Worm (Caenorhabditis elegans) whole organism, midembryonic: ENCODE data around the gene prp-40.

Experiments used
- T22C8.4 ChIP-seq: fragments of 200-800 bp; sonication (Bioruptor generic); IDR thresholded peaks from 2 replicates; pipeline ENCODE4 v1.3.6; 2022; ENCODE audit warnings: missing genetic modification characterization, missing compliant biosample characterization
- cog-1 ChIP-seq: sonication (generic microtip); optimal IDR thresholded peaks from 2 replicates; lab custom pipeline; 2016; ENCODE audit warnings: missing genetic modification characterization, missing compliant biosample characterization
- flt-1 ChIP-seq: fragments of 200-800 bp; sonication (Bioruptor generic); IDR thresholded peaks from 2 replicates; pipeline ENCODE4 v1.3.6; 2022; ENCODE audit warnings: missing genetic modification characterization, missing compliant biosample characterization
- klf-2 ChIP-seq: fragments of 200-800 bp; sonication (Bioruptor generic); conservative IDR thresholded peaks from 2 replicates; pipeline ENCODE4 v1.3.6; 2022; ENCODE audit warnings: missing genetic modification reagents, missing genetic modification characterization, missing compliant biosample characterization
- med-1 ChIP-seq: sonication (generic microtip); optimal IDR thresholded peaks from 2 replicates; lab custom pipeline; 2017; ENCODE audit warnings: missing genetic modification characterization, mild to moderate bottlenecking, missing compliant biosample characterization, antibody characterized with exemption, missing genetic modification reagents; ENCODE audit not compliant: insufficient read depth
- ref-1 ChIP-seq: fragments of 200-800 bp; sonication (Bioruptor generic); conservative IDR thresholded peaks from 2 replicates; pipeline ENCODE4 v1.3.6; 2022; ENCODE audit warnings: missing genetic modification reagents, missing genetic modification characterization, missing compliant biosample characterization
- tab-1 ChIP-seq: fragments of 200-800 bp; sonication (Bioruptor generic); IDR thresholded peaks from 2 replicates; pipeline ENCODE4 v1.3.6; 2022; ENCODE audit warnings: missing genetic modification characterization, missing compliant biosample characterization
- ztf-23 ChIP-seq: fragments of 200-800 bp; sonication (Bioruptor generic); IDR thresholded peaks from 2 replicates; pipeline ENCODE4 v1.3.6; 2022; ENCODE audit warnings: missing genetic modification reagents, missing genetic modification characterization, missing compliant biosample characterization
- ztf-29 ChIP-seq: fragments of 200-800 bp; sonication (Bioruptor generic); IDR thresholded peaks from 2 replicates; pipeline ENCODE4 v1.3.6; 2022; ENCODE audit warnings: missing genetic modification reagents, missing genetic modification characterization, missing compliant biosample characterization

The prp-40 gene

DNA sequence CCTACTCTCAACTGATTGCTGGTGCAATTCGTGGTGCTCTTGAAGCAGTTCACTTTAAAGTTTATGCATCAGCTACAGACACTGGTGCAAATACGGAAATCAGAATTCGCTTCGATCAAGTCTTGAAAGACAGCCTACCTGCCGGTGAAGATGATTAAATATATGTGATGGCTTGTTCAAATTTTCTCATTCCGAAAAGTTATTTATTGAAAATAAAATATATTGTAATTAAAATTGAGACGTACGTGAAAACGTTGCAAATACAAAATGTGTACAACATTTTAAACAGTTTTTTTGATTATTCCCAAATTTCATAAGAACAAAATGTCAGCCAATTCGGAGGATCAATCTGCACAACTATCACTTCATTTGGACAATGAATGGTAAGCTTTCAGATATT lies 5.0 kb downstream of the prp-40 start, which contains the start of gene ZK1098.6:
Gene ZK1098.6 (plus strand): TSS at position 301 of the 400 bp plus-strand sequence.
- TF ChIP-seq T22C8.4 (GFP tag; lab: Robert Waterston, UW) = no peak
- TF ChIP-seq klf-2 (GFP tag; lab: Robert Waterston, UW) = no peak
- no peak for TF ChIP-seq med-1 (GFP tag; lab: Kevin White, UChicago)
- TF ChIP-seq ztf-23 (GFP tag; lab: Robert Waterston, UW) = no peak
- TF ChIP-seq ref-1 (GFP tag; lab: Robert Waterston, UW) = no peak
- no peak for TF ChIP-seq cog-1 (tag; lab: Kevin White, UChicago)
- TF ChIP-seq flt-1 (GFP tag; lab: Robert Waterston, UW) = no peak
- no peak for TF ChIP-seq ztf-29
- no peak for TF ChIP-seq tab-1 (GFP tag; lab: Robert Waterston, UW)

ce11 chrIII:9528824-9529223 lies 6.9 kb downstream of the prp-40 start, which contains the start of gene ZK1098.2:
TSS of gene ZK1098.2 (plus strand) at chrIII:9529159.
- TF ChIP-seq T22C8.4 (GFP tag; lab: Robert Waterston, UW) (peak; percentile 38; the same call in 1 of the 2 replicates), flt-1 (GFP tag; lab: Robert Waterston, UW) (no peak)

DNA sequence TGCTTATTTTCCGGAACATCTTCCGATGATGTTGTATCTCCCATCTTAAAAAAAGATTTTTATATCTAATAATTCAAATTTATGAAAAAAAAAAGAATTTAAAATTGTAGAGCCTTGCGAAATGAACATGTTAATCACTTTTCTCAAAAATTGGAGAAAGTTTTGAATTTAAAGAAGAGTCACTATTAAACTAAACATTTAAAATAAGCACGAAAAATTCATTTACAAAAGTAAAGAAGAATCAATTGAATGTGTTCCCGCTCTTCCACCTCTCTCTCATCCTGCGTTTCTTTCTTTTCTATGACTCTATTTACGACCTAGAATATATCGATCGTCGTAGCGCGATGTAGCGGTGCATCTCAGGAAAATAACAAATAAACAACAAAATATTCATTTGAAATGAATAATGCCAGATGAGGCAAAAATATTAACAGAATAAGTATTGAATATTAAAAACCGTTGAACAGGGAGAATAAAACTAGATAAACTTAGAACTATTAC lies 16.8 kb downstream of the prp-40 start, which contains the start of gene ZK1098.3:
Gene ZK1098.3 (minus strand): TSS at position 51 of the 501 bp plus-strand sequence.
- TF ChIP-seq ref-1 (GFP tag; lab: Robert Waterston, UW) (no peak), T22C8.4 (GFP tag; lab: Robert Waterston, UW) (peak; percentile 65; the same call in 1 of the 2 replicates)

DNA sequence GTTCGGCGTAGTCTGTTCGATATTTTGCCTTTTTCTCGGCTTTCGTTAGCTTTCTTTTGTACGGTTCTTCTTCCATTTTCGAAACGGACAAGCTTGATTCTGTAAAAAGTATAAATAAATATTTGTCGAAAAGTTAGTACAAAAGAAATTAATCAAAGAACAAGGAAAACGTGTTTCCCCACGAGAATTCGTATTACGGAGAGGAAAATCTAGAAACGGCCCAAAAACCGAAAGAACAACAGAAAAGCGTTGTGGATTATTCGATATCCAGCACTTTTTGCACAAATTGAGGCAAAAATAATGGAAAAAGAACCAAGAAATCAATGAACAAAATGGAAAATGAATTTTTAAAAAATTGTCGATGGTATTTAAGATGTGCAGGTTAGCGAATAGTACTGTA lies 20.4 kb downstream of the prp-40 start, which contains the start of gene mut-7:
Gene mut-7 (minus strand): TSS at position 101 of the 400 bp plus-strand sequence.
- no peak for TF ChIP-seq flt-1 (GFP tag; lab: Robert Waterston, UW)
- TF ChIP-seq ztf-29 = no peak
- no peak for TF ChIP-seq ztf-23 (GFP tag; lab: Robert Waterston, UW)

DNA sequence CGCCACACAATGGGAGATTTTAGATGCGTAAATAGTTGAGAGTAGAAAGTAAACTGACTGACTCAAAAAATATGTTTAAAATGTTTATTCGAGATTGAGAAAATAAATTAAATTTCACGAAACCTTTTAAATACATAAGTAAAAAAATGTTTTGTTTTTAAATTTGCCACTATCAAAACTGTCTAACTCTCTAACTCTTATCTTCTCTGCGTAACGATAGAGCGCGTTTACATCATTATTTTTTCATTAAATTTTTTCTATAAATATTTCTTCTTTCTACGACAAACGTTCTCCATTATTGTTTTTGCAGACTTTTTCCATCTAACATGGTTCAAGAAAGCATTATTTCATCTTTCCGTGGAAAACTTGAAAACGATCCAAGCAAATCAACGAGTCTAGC lies 20.9 kb downstream of the prp-40 start, which contains the start of gene eif-2Balpha:
Gene eif-2Balpha (plus strand): TSS at position 304 of the 400 bp plus-strand sequence.
- no peak for TF ChIP-seq klf-2 (GFP tag; lab: Robert Waterston, UW)
- no peak for TF ChIP-seq ref-1 (GFP tag; lab: Robert Waterston, UW)
- TF ChIP-seq tab-1 (GFP tag; lab: Robert Waterston, UW) = no peak
- TF ChIP-seq flt-1 (GFP tag; lab: Robert Waterston, UW) = no peak
- no peak for TF ChIP-seq T22C8.4 (GFP tag; lab: Robert Waterston, UW)
- no peak for TF ChIP-seq med-1 (GFP tag; lab: Kevin White, UChicago)
- no peak for TF ChIP-seq ztf-23 (GFP tag; lab: Robert Waterston, UW)
- no peak for TF ChIP-seq ztf-29
- no peak for TF ChIP-seq cog-1 (tag; lab: Kevin White, UChicago)

- no peak for TF ChIP-seq T22C8.4 (GFP tag; lab: Robert Waterston, UW)
- no peak for TF ChIP-seq tab-1 (GFP tag; lab: Robert Waterston, UW)
- no peak for TF ChIP-seq ztf-29
- TF ChIP-seq klf-2 (GFP tag; lab: Robert Waterston, UW) = no peak
- no peak for TF ChIP-seq med-1 (GFP tag; lab: Kevin White, UChicago)
- no peak for TF ChIP-seq ztf-23 (GFP tag; lab: Robert Waterston, UW)
- TF ChIP-seq flt-1 (GFP tag; lab: Robert Waterston, UW) = no peak
- no peak for TF ChIP-seq cog-1 (tag; lab: Kevin White, UChicago)
- no peak for TF ChIP-seq ref-1 (GFP tag; lab: Robert Waterston, UW)
Measured at ce11 chrIII:9544125-9544524, 22.2 kb downstream of the prp-40 start, which contains the start of gene ZK1098.9. TSS of gene ZK1098.9 (plus strand) at chrIII:9544425.

- TF ChIP-seq klf-2 (GFP tag; lab: Robert Waterston, UW) = no peak
- TF ChIP-seq ztf-29 = no peak
- no peak for TF ChIP-seq cog-1 (tag; lab: Kevin White, UChicago)
- TF ChIP-seq ztf-23 (GFP tag; lab: Robert Waterston, UW) = no peak
- no peak for TF ChIP-seq med-1 (GFP tag; lab: Kevin White, UChicago)
- no peak for TF ChIP-seq ref-1 (GFP tag; lab: Robert Waterston, UW)
- TF ChIP-seq flt-1 (GFP tag; lab: Robert Waterston, UW) = no peak
- no peak for TF ChIP-seq T22C8.4 (GFP tag; lab: Robert Waterston, UW)
- TF ChIP-seq tab-1 (GFP tag; lab: Robert Waterston, UW) = no peak
Measured at ce11 chrIII:9544820-9545219, 22.9 kb downstream of the prp-40 start, which contains the start of gene ZK1098.12. TSS of gene ZK1098.12 (plus strand) at chrIII:9545120.

ce11 chrIII:9546016-9546659 lies 24.3 kb downstream of the prp-40 start, which contains the start of gene unc-16:
TSS of gene unc-16 (plus strand) at chrIII:9546258.
- TF ChIP-seq klf-2 (GFP tag; lab: Robert Waterston, UW) = no peak
- TF ChIP-seq flt-1 (GFP tag; lab: Robert Waterston, UW) = 0 out of 2 replicates have a peak, but pooled peaks have one; percentile 63
- peak; percentile 70 for TF ChIP-seq ztf-23 (GFP tag; lab: Robert Waterston, UW)
- peak; percentile 90 for TF ChIP-seq T22C8.4 (GFP tag; lab: Robert Waterston, UW)
- TF ChIP-seq tab-1 (GFP tag; lab: Robert Waterston, UW) = no peak
- peak; percentile 47 for TF ChIP-seq cog-1 (tag; lab: Kevin White, UChicago)
- TF ChIP-seq med-1 (GFP tag; lab: Kevin White, UChicago) = no peak
- no peak for TF ChIP-seq ztf-29
- TF ChIP-seq ref-1 (GFP tag; lab: Robert Waterston, UW) = no peak

- TF ChIP-seq ztf-23 (GFP tag; lab: Robert Waterston, UW) = no peak
- TF ChIP-seq cog-1 (tag; lab: Kevin White, UChicago) = no peak
- no peak for TF ChIP-seq flt-1 (GFP tag; lab: Robert Waterston, UW)
- no peak for TF ChIP-seq T22C8.4 (GFP tag; lab: Robert Waterston, UW)
Measured at ce11 chrIII:9556300-9556699, 34.4 kb downstream of the prp-40 start, which contains the start of gene ZK1098.11. TSS of gene ZK1098.11 (plus strand) at chrIII:9556600.
